Worm (Caenorhabditis elegans) whole organism, midembryonic: ENCODE data around the gene mics-1.

Source experiments
- flt-1 ChIP-seq: fragments of 200-800 bp; sonication (Bioruptor generic); IDR thresholded peaks from 2 replicates; pipeline ENCODE4 v1.3.6; 2022; ENCODE audit warnings: missing genetic modification characterization, missing compliant biosample characterization
- med-1 ChIP-seq: sonication (generic microtip); optimal IDR thresholded peaks from 2 replicates; lab custom pipeline; 2017; ENCODE audit warnings: missing genetic modification characterization, mild to moderate bottlenecking, missing compliant biosample characterization, antibody characterized with exemption, missing genetic modification reagents; ENCODE audit not compliant: insufficient read depth

ce11 chrV:10580638-10581037, 2.5 kb upstream of the mics-1 start:
- TF ChIP-seq flt-1 (no peak), med-1 (GFP tag; lab: Kevin White, UChicago) (no peak)
